Worm (Caenorhabditis elegans): ENCODE data around the gene cpd-2.

Gene cpd-2

ce11 chrX:16024558-16024957 is 25.1 kb upstream of the cpd-2 start (continued):
- TF ChIP-seq mab-5 (tag; optimal IDR thresholded peaks at IDR 0.05) (no peak), mdl-1 (tag; optimal IDR thresholded peaks at IDR 0.05) (peak; percentile 85 to 91), lin-11 (tag; optimal IDR thresholded peaks at IDR 0.05) (peak; percentile 75), elt-1 (tag; optimal IDR thresholded peaks at IDR 0.05) (no peak), ztf-11 (tag; optimal IDR thresholded peaks at IDR 0.05) (no peak), fos-1 (tag; optimal IDR thresholded peaks at IDR 0.05) (peak; percentile 79), lsy-2 (tag; optimal IDR thresholded peaks at IDR 0.05) (peak in 1 of 2 experiments; percentile 78), nhr-10 (tag; optimal IDR thresholded peaks at IDR 0.05) (no peak), snpc-4 (tag; optimal IDR thresholded peaks at IDR 0.05) (peak; percentile 89), nhr-23 (tag; optimal IDR thresholded peaks at IDR 0.05) (no peak), Y55F3AM.14 (GFP tag; optimal IDR thresholded peaks at IDR 0.05) (peak; percentile 52), lin-13 (GFP tag; optimal IDR thresholded peaks at IDR 0.05) (peak; percentile 60), nhr-12 (tag; optimal IDR thresholded peaks at IDR 0.05) (no peak), dmd-4 (tag; optimal IDR thresholded peaks at IDR 0.05) (no peak), F13H6.1 (tag; optimal IDR thresholded peaks at IDR 0.05) (peak; percentile 91), sma-3 (GFP tag; optimal IDR thresholded peaks at IDR 0.05) (peak; percentile 71), elt-3 (tag; optimal IDR thresholded peaks at IDR 0.05) (no peak), C34F6.9 (tag; optimal IDR thresholded peaks at IDR 0.05) (peak; percentile 60)

ce11 chrX:16028980-16029379 is 20.7 kb upstream of the cpd-2 start:
- TF ChIP-seq R02D3.7 (tag; optimal IDR thresholded peaks at IDR 0.05) (no peak), egl-27 (tag; optimal IDR thresholded peaks at IDR 0.05) (no peak), fos-1 (tag; optimal IDR thresholded peaks at IDR 0.05) (no peak), elt-1 (tag; optimal IDR thresholded peaks at IDR 0.05) (no peak), lin-39 (tag; optimal IDR thresholded peaks at IDR 0.05) (no peak), ceh-16 (tag; optimal IDR thresholded peaks at IDR 0.05) (no peak), nhr-6 (tag; optimal IDR thresholded peaks at IDR 0.05) (no peak), mdl-1 (tag; optimal IDR thresholded peaks at IDR 0.05) (no peak), aly-2 (tag; optimal IDR thresholded peaks at IDR 0.05) (no peak), mbf-1 (tag; optimal IDR thresholded peaks at IDR 0.05) (no peak)

- TF ChIP-seq unc-39 (tag; optimal IDR thresholded peaks at IDR 0.05), result no peak
- no peak for TF ChIP-seq lin-13 (GFP tag; optimal IDR thresholded peaks at IDR 0.05)
- no peak for TF ChIP-seq ztf-4 (tag; optimal IDR thresholded peaks at IDR 0.05)
- TF ChIP-seq sma-9 (GFP tag; optimal IDR thresholded peaks at IDR 0.05), result no peak
- no peak for TF ChIP-seq sma-9 (tag; optimal IDR thresholded peaks at IDR 0.05)
- TF ChIP-seq nhr-23 (tag; optimal IDR thresholded peaks at IDR 0.05), result no peak
- no peak for TF ChIP-seq nhr-10 (tag; optimal IDR thresholded peaks at IDR 0.05)
- TF ChIP-seq nhr-129 (tag; optimal IDR thresholded peaks at IDR 0.05), result no peak
- no peak for TF ChIP-seq nhr-237 (tag; optimal IDR thresholded peaks at IDR 0.05)
- no peak for TF ChIP-seq ceh-16 (tag; optimal IDR thresholded peaks at IDR 0.05)
- no peak for TF ChIP-seq C34F6.9 (tag; optimal IDR thresholded peaks at IDR 0.05)
- TF ChIP-seq gmeb-1 (tag; optimal IDR thresholded peaks at IDR 0.05), result no peak
- no peak for TF ChIP-seq crh-2 (tag; optimal IDR thresholded peaks at IDR 0.05)
- TF ChIP-seq unc-62 (GFP tag; optimal IDR thresholded peaks at IDR 0.05), result no peak
- no peak for TF ChIP-seq nhr-25 (tag; optimal IDR thresholded peaks at IDR 0.05)
- TF ChIP-seq aly-2 (tag; optimal IDR thresholded peaks at IDR 0.05), result no peak
- TF ChIP-seq F13H6.1 (tag; optimal IDR thresholded peaks at IDR 0.05), result no peak
Observed at ce11 chrX:16030506-16030905, 19.2 kb upstream of the cpd-2 start, which contains the start of gene mboa-1. Gene mboa-1, plus strand, starts transcription at chrX:16030806.

ce11 chrX:16039173-16039572 is 10.5 kb upstream of the cpd-2 start:
- TF ChIP-seq fos-1 (tag; optimal IDR thresholded peaks at IDR 0.05) (peak; percentile 5), ceh-82 (tag; optimal IDR thresholded peaks at IDR 0.05) (no peak), lin-11 (tag; optimal IDR thresholded peaks at IDR 0.05) (no peak), lin-39 (tag; optimal IDR thresholded peaks at IDR 0.05) (no peak)

ce11 chrX:16040207-16040716 is 9.4 kb upstream of the cpd-2 start, which contains the start of gene B0395.3:
Gene B0395.3, minus strand, starts transcription at chrX:16040257.
- TF ChIP-seq unc-55 (GFP tag; optimal IDR thresholded peaks at IDR 0.05), result no peak
- TF ChIP-seq sem-4 (tag; optimal IDR thresholded peaks at IDR 0.05), result no peak
- no peak for TF ChIP-seq ztf-4 (tag; optimal IDR thresholded peaks at IDR 0.05)
- TF ChIP-seq ZK546.5 (tag; optimal IDR thresholded peaks at IDR 0.05), result no peak
- TF ChIP-seq aly-2 (tag; optimal IDR thresholded peaks at IDR 0.05), result no peak
- peak; percentile 25 for TF ChIP-seq C34F6.9 (tag; optimal IDR thresholded peaks at IDR 0.05)
- no peak for TF ChIP-seq elt-3 (tag; optimal IDR thresholded peaks at IDR 0.05)
- no peak for TF ChIP-seq ama-1 (optimal IDR thresholded peaks at IDR 0.05)
- no peak for TF ChIP-seq elt-1 (tag; optimal IDR thresholded peaks at IDR 0.05)
- no peak for TF ChIP-seq unc-62 (GFP tag; optimal IDR thresholded peaks at IDR 0.05)
- peak; percentile 62 for TF ChIP-seq F13H6.1 (tag; optimal IDR thresholded peaks at IDR 0.05)
- TF ChIP-seq nhr-12 (tag; optimal IDR thresholded peaks at IDR 0.05), result no peak
- TF ChIP-seq egl-27 (tag; optimal IDR thresholded peaks at IDR 0.05), result peak; percentile 0
- peak in 1 of 2 experiments; percentile 28 for TF ChIP-seq lsy-2 (tag; optimal IDR thresholded peaks at IDR 0.05)
- no peak for TF ChIP-seq lin-13 (GFP tag; optimal IDR thresholded peaks at IDR 0.05)
- peak; percentile 54 for TF ChIP-seq sma-9 (GFP tag; optimal IDR thresholded peaks at IDR 0.05)
- TF ChIP-seq sma-9 (tag; optimal IDR thresholded peaks at IDR 0.05), result no peak
- TF ChIP-seq nhr-129 (tag; optimal IDR thresholded peaks at IDR 0.05), result peak; percentile 66
- peak; percentile 61 for TF ChIP-seq blmp-1 (tag; optimal IDR thresholded peaks at IDR 0.05; ENCODE audit: insufficient read depth)
- TF ChIP-seq fos-1 (tag; optimal IDR thresholded peaks at IDR 0.05), result peak; percentile 39
- TF ChIP-seq lin-11 (tag; optimal IDR thresholded peaks at IDR 0.05), result peak; percentile 13
- no peak for TF ChIP-seq skn-1 (tag; optimal IDR thresholded peaks at IDR 0.05)
- TF ChIP-seq nhr-25 (tag; optimal IDR thresholded peaks at IDR 0.05), result peak; percentile 49
- TF ChIP-seq zag-1 (tag; optimal IDR thresholded peaks at IDR 0.05), result no peak
- TF ChIP-seq nhr-23 (tag; optimal IDR thresholded peaks at IDR 0.05), result no peak
- TF ChIP-seq crh-2 (tag; optimal IDR thresholded peaks at IDR 0.05), result peak; percentile 22
- no peak for TF ChIP-seq ceh-82 (tag; optimal IDR thresholded peaks at IDR 0.05)

Measured in whole organism, L2 larva.